Worm (Caenorhabditis elegans) whole organism, late embryonic: ENCODE data around the gene F22H10.1.
A peak's percentile ranks its signal among the peaks of the same experiment; 100 is the strongest.

Source experiments
- C38D4.7 ChIP-seq: fragments of 200-800 bp; sonication (Bioruptor generic); optimal IDR thresholded peaks from 2 replicates; lab custom pipeline; 2018; ENCODE audit warnings: mild to moderate bottlenecking, missing genetic modification characterization, moderate library complexity, missing compliant biosample characterization
- K02D7.2 ChIP-seq: sonication (generic microtip); optimal IDR thresholded peaks from 2 replicates; lab custom pipeline; 2017; ENCODE audit warnings: mild to moderate bottlenecking, missing genetic modification characterization, missing compliant biosample characterization
- K09A11.1 ChIP-seq: sonication (generic microtip); optimal IDR thresholded peaks from 2 replicates; lab custom pipeline; 2017; ENCODE audit warnings: antibody characterized with exemption, mild to moderate bottlenecking, missing genetic modification characterization, missing compliant biosample characterization; ENCODE audit not compliant: insufficient read depth
- T23F11.4 ChIP-seq: fragments of 200-800 bp; sonication (Bioruptor generic); optimal IDR thresholded peaks from 2 replicates; lab custom pipeline; 2018; ENCODE audit warnings: mild to moderate bottlenecking, missing genetic modification characterization, missing compliant biosample characterization
- ama-1 ChIP-seq: fragments of 150-350 bp; optimal IDR thresholded peaks from 2 replicates; lab custom pipeline; 2014
- ceh-14 ChIP-seq: sonication (generic microtip); optimal IDR thresholded peaks from 2 replicates; lab custom pipeline; 2016; ENCODE audit warnings: missing genotype, missing genetic modification characterization, missing compliant biosample characterization
- ceh-2 ChIP-seq: sonication (generic microtip); optimal IDR thresholded peaks from 2 replicates; lab custom pipeline; 2016; ENCODE audit warnings: missing genotype, missing genetic modification characterization, missing compliant biosample characterization
- ceh-22 ChIP-seq: sonication (generic microtip); optimal IDR thresholded peaks from 2 replicates; lab custom pipeline; 2017; ENCODE audit warnings: missing biosample characterization, missing genetic modification characterization
- ceh-24 ChIP-seq: sonication (generic microtip); optimal IDR thresholded peaks from 2 replicates; lab custom pipeline; 2016; ENCODE audit warnings: mild to moderate bottlenecking, missing genetic modification characterization, missing compliant biosample characterization
- ceh-30 ChIP-seq: fragments of 150-350 bp; optimal IDR thresholded peaks from 2 replicates; lab custom pipeline; 2014; ENCODE audit warnings: missing biosample characterization, missing genetic modification characterization
- ceh-31 ChIP-seq: sonication (generic microtip); optimal IDR thresholded peaks from 2 replicates; lab custom pipeline; 2016; ENCODE audit warnings: missing genetic modification characterization, missing compliant biosample characterization
- ceh-34 ChIP-seq: sonication (generic microtip); optimal IDR thresholded peaks from 2 replicates; lab custom pipeline; 2016; ENCODE audit warnings: mild to moderate bottlenecking, missing genetic modification characterization, missing compliant biosample characterization
- ceh-6 ChIP-seq: fragments of 200-800 bp; sonication (Bioruptor generic); optimal IDR thresholded peaks from 2 replicates; lab custom pipeline; 2018; ENCODE audit warnings: mild to moderate bottlenecking, missing genetic modification characterization, missing compliant biosample characterization
- ets-4 ChIP-seq: sonication (generic microtip); optimal IDR thresholded peaks from 2 replicates; lab custom pipeline; 2016; ENCODE audit warnings: missing genetic modification characterization, missing compliant biosample characterization
- eyg-1 ChIP-seq: sonication (generic microtip); optimal IDR thresholded peaks from 2 replicates; lab custom pipeline; 2016; ENCODE audit warnings: missing genotype, missing genetic modification characterization, missing compliant biosample characterization
- fkh-6 ChIP-seq: sonication (generic microtip); optimal IDR thresholded peaks from 2 replicates; lab custom pipeline; 2016; ENCODE audit warnings: missing genetic modification characterization, missing compliant biosample characterization
- gmeb-2 ChIP-seq: sonication (generic microtip); optimal IDR thresholded peaks from 2 replicates; lab custom pipeline; 2016; ENCODE audit warnings: missing genetic modification characterization, inconsistent platforms, missing compliant biosample characterization
- hlh-15 ChIP-seq: sonication (generic microtip); optimal IDR thresholded peaks from 2 replicates; lab custom pipeline; 2016; ENCODE audit warnings: missing genetic modification characterization, missing compliant biosample characterization
- hlh-30 ChIP-seq: sonication (generic microtip); optimal IDR thresholded peaks from 2 replicates; lab custom pipeline; 2017; ENCODE audit warnings: antibody characterized with exemption, missing genetic modification characterization, missing compliant biosample characterization; ENCODE audit not compliant: insufficient read depth
- hlh-6 ChIP-seq: sonication (generic microtip); optimal IDR thresholded peaks from 2 replicates; lab custom pipeline; 2016; ENCODE audit warnings: missing genotype, missing genetic modification characterization, missing compliant biosample characterization
- hlh-8 ChIP-seq: sonication (generic microtip); optimal IDR thresholded peaks from 2 replicates; lab custom pipeline; 2016; ENCODE audit warnings: missing genotype, missing genetic modification characterization, missing compliant biosample characterization
- lim-6 ChIP-seq: sonication (generic microtip); optimal IDR thresholded peaks from 2 replicates; lab custom pipeline; 2016; ENCODE audit warnings: missing genetic modification characterization, missing compliant biosample characterization
- lin-11 ChIP-seq: fragments of 200-800 bp; sonication (Bioruptor generic); optimal IDR thresholded peaks from 2 replicates; lab custom pipeline; 2018; ENCODE audit warnings: mild to moderate bottlenecking, missing genetic modification characterization, missing compliant biosample characterization
- nhr-232 ChIP-seq: sonication (generic microtip); optimal IDR thresholded peaks from 2 replicates; lab custom pipeline; 2016; ENCODE audit warnings: missing genetic modification characterization, missing compliant biosample characterization
- npax-4 ChIP-seq: sonication (generic microtip); optimal IDR thresholded peaks from 2 replicates; lab custom pipeline; 2016; ENCODE audit warnings: missing genetic modification characterization, missing compliant biosample characterization
- odd-2 ChIP-seq: sonication (generic microtip); optimal IDR thresholded peaks from 2 replicates; lab custom pipeline; 2017; ENCODE audit warnings: antibody characterized with exemption, mild to moderate bottlenecking, missing genetic modification characterization, missing compliant biosample characterization
- pag-3 ChIP-seq: sonication (generic microtip); optimal IDR thresholded peaks from 2 replicates; lab custom pipeline; 2016; ENCODE audit warnings: missing compliant biosample characterization, missing genetic modification characterization, borderline replicate concordance
- ref-2 ChIP-seq: sonication (generic microtip); optimal IDR thresholded peaks from 2 replicates; lab custom pipeline; 2016; ENCODE audit warnings: missing genetic modification characterization, missing compliant biosample characterization
- sdc-2 ChIP-seq: sonication (generic microtip); optimal IDR thresholded peaks from 2 replicates; lab custom pipeline; 2016; ENCODE audit warnings: missing genotype, missing genetic modification characterization, missing compliant biosample characterization
- sox-2 ChIP-seq: fragments of 200-800 bp; sonication (Bioruptor generic); IDR thresholded peaks from 2 replicates; pipeline ENCODE4 v1.3.6; 2022; ENCODE audit warnings: missing genetic modification reagents, missing genetic modification characterization, missing compliant biosample characterization
- syd-9 ChIP-seq: sonication (generic microtip); optimal IDR thresholded peaks from 2 replicates; lab custom pipeline; 2016; ENCODE audit warnings: mild to moderate bottlenecking, missing genetic modification characterization, moderate library complexity, missing compliant biosample characterization
- tbx-2 ChIP-seq: sonication (generic microtip); optimal IDR thresholded peaks from 2 replicates; lab custom pipeline; 2016; ENCODE audit warnings: missing genetic modification characterization, missing compliant biosample characterization
- tbx-7 ChIP-seq: sonication (generic microtip); optimal IDR thresholded peaks from 2 replicates; lab custom pipeline; 2016; ENCODE audit warnings: missing genotype, missing genetic modification characterization, missing compliant biosample characterization
- unc-3 ChIP-seq, 2 experiments: fragments of 200-800 bp in 1 of 2; sonication (Bioruptor generic) in 1 of 2; sonication (generic microtip) in 1 of 2; conservative IDR thresholded peaks in 1 of 2; optimal IDR thresholded peaks in 1 of 2; 2 replicates each; pipeline versions ENCODE4 v1.3.6 to Lab custom; 2016 to 2022; ENCODE audit warnings: missing compliant biosample characterization in 2 of 2, missing genetic modification characterization in 2 of 2, missing genetic modification reagents in 1 of 2
- unc-42 ChIP-seq: sonication (generic microtip); optimal IDR thresholded peaks from 2 replicates; lab custom pipeline; 2016; ENCODE audit warnings: missing genotype, missing genetic modification characterization, missing compliant biosample characterization
- unc-55 ChIP-seq: sonication (generic microtip); optimal IDR thresholded peaks from 2 replicates; lab custom pipeline; 2017; ENCODE audit warnings: missing biosample characterization, missing genetic modification reagents, missing genetic modification characterization
- unc-86 ChIP-seq: sonication (generic microtip); optimal IDR thresholded peaks from 2 replicates; lab custom pipeline; 2016; ENCODE audit warnings: missing genetic modification characterization, missing compliant biosample characterization
- zip-5 ChIP-seq: sonication (generic microtip); optimal IDR thresholded peaks from 2 replicates; lab custom pipeline; 2016; ENCODE audit warnings: missing genetic modification characterization, missing compliant biosample characterization

The F22H10.1 gene

ce11 chrX:16695184-16695583, 7.1 kb upstream of the F22H10.1 start:
- TF ChIP-seq unc-86 (tag; lab: Kevin White, UChicago) (no peak), ceh-30 (tag; lab: Kevin White, UChicago) (no peak), sdc-2 (tag; lab: Kevin White, UChicago) (peak; percentile 86)

ce11 chrX:16696822-16697221, 5.4 kb upstream of the F22H10.1 start:
- TF ChIP-seq odd-2 (tag; lab: Kevin White, UChicago) (no peak), fkh-6 (tag; lab: Kevin White, UChicago) (no peak), npax-4 (no peak), eyg-1 (no peak), zip-5 (tag; lab: Kevin White, UChicago) (no peak), ets-4 (no peak), pag-3 (tag; lab: Kevin White, UChicago) (no peak), ceh-14 (no peak), sox-2 (no peak), ceh-24 (tag; lab: Kevin White, UChicago) (no peak), lin-11 (no peak), ceh-31 (tag; lab: Kevin White, UChicago) (no peak)

ce11 chrX:16698074-16698473, 4.2 kb upstream of the F22H10.1 start:
- no peak for TF ChIP-seq lim-6 (tag; lab: Kevin White, UChicago)
- no peak for TF ChIP-seq ceh-6 (GFP tag; lab: Kevin White, UChicago)
- no peak for TF ChIP-seq zip-5 (tag; lab: Kevin White, UChicago)
- no peak for TF ChIP-seq hlh-6
- TF ChIP-seq syd-9 (tag; lab: Kevin White, UChicago), result no peak
- TF ChIP-seq ceh-14, result no peak
- no peak for TF ChIP-seq unc-42
- no peak for TF ChIP-seq hlh-30 (tag; lab: Kevin White, UChicago)
- TF ChIP-seq unc-86 (tag; lab: Kevin White, UChicago), result no peak
- no peak for TF ChIP-seq ref-2 (tag; lab: Kevin White, UChicago)
- no peak for TF ChIP-seq ceh-2 (tag; lab: Kevin White, UChicago)
- no peak for TF ChIP-seq hlh-8 (tag; lab: Kevin White, UChicago)
- no peak for TF ChIP-seq unc-3 (GFP tag; conservative IDR thresholded peaks at IDR 0.05; lab: Robert Waterston, UW)
- no peak for TF ChIP-seq unc-3 (tag; optimal IDR thresholded peaks at IDR 0.05; lab: Kevin White, UChicago)
- TF ChIP-seq hlh-15 (tag; lab: Kevin White, UChicago), result no peak
- TF ChIP-seq ceh-22, result no peak
- no peak for TF ChIP-seq unc-55 (GFP tag; lab: Kevin White, UChicago)
- no peak for TF ChIP-seq sox-2
- TF ChIP-seq ceh-34 (tag; lab: Kevin White, UChicago), result no peak
- no peak for TF ChIP-seq nhr-232 (tag; lab: Kevin White, UChicago)

ce11 chrX:16704086-16704485, 1.8 kb downstream of the F22H10.1 start:
- TF ChIP-seq unc-55 (GFP tag; lab: Kevin White, UChicago) (peak; percentile 87), gmeb-2 (tag; lab: Kevin White, UChicago) (no peak), ets-4 (no peak)

ce11 chrX:16705607-16706006, 3.4 kb downstream of the F22H10.1 start:
- no peak for TF ChIP-seq eyg-1
- TF ChIP-seq ama-1 (lab: Kevin White, UChicago), result no peak
- TF ChIP-seq ceh-31 (tag; lab: Kevin White, UChicago), result no peak
- TF ChIP-seq tbx-2, result no peak
- no peak for TF ChIP-seq zip-5 (tag; lab: Kevin White, UChicago)
- TF ChIP-seq K02D7.2 (tag; lab: Kevin White, UChicago), result no peak
- TF ChIP-seq T23F11.4 (GFP tag; lab: Kevin White, UChicago), result no peak
- no peak for TF ChIP-seq C38D4.7 (GFP tag; lab: Kevin White, UChicago)
- TF ChIP-seq K09A11.1 (tag; lab: Kevin White, UChicago), result no peak
- no peak for TF ChIP-seq tbx-7 (tag; lab: Kevin White, UChicago)
- TF ChIP-seq odd-2 (tag; lab: Kevin White, UChicago), result no peak
- TF ChIP-seq hlh-8 (tag; lab: Kevin White, UChicago), result no peak
- no peak for TF ChIP-seq nhr-232 (tag; lab: Kevin White, UChicago)
- TF ChIP-seq ref-2 (tag; lab: Kevin White, UChicago), result no peak
